Worm (Caenorhabditis elegans) whole organism, late embryonic: Measurements from ENCODE around the gene tgn-38.

ENCODE experiments used
- lin-11 ChIP-seq: fragments of 200-800 bp; sonication (Bioruptor generic); optimal IDR thresholded peaks from 2 replicates; lab custom pipeline; 2018; ENCODE audit warnings: mild to moderate bottlenecking, missing genetic modification characterization, missing compliant biosample characterization
- madf-2 ChIP-seq: sonication (generic microtip); optimal IDR thresholded peaks from 2 replicates; lab custom pipeline; 2017; ENCODE audit warnings: missing genetic modification characterization, missing compliant biosample characterization

ce11 chrIV:12013120-12013519 lies 15.9 kb downstream of the tgn-38 start, which contains the start of gene spe-17:
- TF ChIP-seq lin-11 (tag; lab: Kevin White, UChicago) (no peak), madf-2 (tag; lab: Kevin White, UChicago) (no peak)
